Fruit fly (Drosophila melanogaster) whole organism, prepupa: ENCODE results near the gene sad.
A peak's percentile ranks its signal among the peaks of the same experiment; 100 is the strongest.

ENCODE experiments used
- CG10669 ChIP-seq: fragments of 200-800 bp; sonication (Bioruptor generic); optimal IDR thresholded peaks from 3 replicates; lab custom pipeline; 2018; ENCODE audit warnings: missing biosample characterization, mild to moderate bottlenecking, missing genetic modification characterization, moderate library complexity
- CG11902 ChIP-seq: fragments of 200-800 bp; sonication (Bioruptor generic); optimal IDR thresholded peaks from 3 replicates; lab custom pipeline; 2016; ENCODE audit warnings: missing biosample characterization, missing genetic modification characterization
- CG6792 ChIP-seq: fragments of 200-800 bp; sonication (Bioruptor generic); optimal IDR thresholded peaks from 3 replicates; lab custom pipeline; 2016; ENCODE audit warnings: missing biosample characterization, missing genetic modification characterization
- CG8319 ChIP-seq: fragments of 200-800 bp; sonication (Bioruptor generic); optimal IDR thresholded peaks from 3 replicates; lab custom pipeline; 2016; ENCODE audit warnings: missing biosample characterization, missing genetic modification characterization
- CG8632 ChIP-seq: fragments of 200-800 bp; sonication (Bioruptor generic); optimal IDR thresholded peaks from 3 replicates; lab custom pipeline; 2016; ENCODE audit warnings: missing biosample characterization, missing genetic modification characterization
- Hr39 ChIP-seq: fragments of 200-800 bp; sonication (Bioruptor generic); optimal IDR thresholded peaks from 2 replicates; lab custom pipeline; 2016; ENCODE audit warnings: missing biosample characterization, missing genetic modification characterization
- OdsH ChIP-seq: fragments of 200-800 bp; sonication (Bioruptor generic); optimal IDR thresholded peaks from 3 replicates; lab custom pipeline; 2016; ENCODE audit warnings: missing biosample characterization, missing genetic modification characterization
- Sox14 ChIP-seq: fragments of 200-800 bp; sonication (Bioruptor generic); optimal IDR thresholded peaks from 3 replicates; lab custom pipeline; 2016; ENCODE audit warnings: missing biosample characterization, missing genetic modification characterization
- achi ChIP-seq: fragments of 200-800 bp; sonication (Bioruptor generic); optimal IDR thresholded peaks from 3 replicates; lab custom pipeline; 2016; ENCODE audit warnings: missing biosample characterization, missing genetic modification characterization
- cyc ChIP-seq: fragments of 200-800 bp; sonication (Bioruptor generic); optimal IDR thresholded peaks from 3 replicates; lab custom pipeline; 2016; ENCODE audit warnings: missing biosample characterization, missing genetic modification characterization
- spab ChIP-seq: fragments of 200-800 bp; sonication (Bioruptor generic); optimal IDR thresholded peaks from 2 replicates; lab custom pipeline; 2017; ENCODE audit warnings: missing biosample characterization, mild to moderate bottlenecking, missing genetic modification characterization, missing genetic modification reagents

Gene sad

dm6 chr3R:11920605-11921004 lies 43.6 kb downstream of the sad start (continued):
- TF ChIP-seq spab (peak; percentile 85), Hr39 (GFP tag; lab: Kevin White, UChicago) (peak; percentile 61), CG8632 (peak; percentile 57), OdsH (GFP tag; lab: Kevin White, UChicago) (peak; percentile 80), achi (GFP tag; lab: Kevin White, UChicago) (peak; percentile 84), cyc (peak; percentile 44), CG6792 (GFP tag; lab: Kevin White, UChicago) (peak; percentile 67), CG11902 (GFP tag; lab: Kevin White, UChicago) (peak; percentile 20), CG10669 (GFP tag; lab: Kevin White, UChicago) (peak; percentile 86), CG8319 (GFP tag; lab: Kevin White, UChicago) (peak; percentile 57), Sox14 (peak; percentile 82)
